Fruit fly (Drosophila melanogaster) whole organism, prepupa: ENCODE results near the gene tkv.

ENCODE experiments used
- Blimp-1 ChIP-seq: fragments of 200-800 bp; sonication (Bioruptor generic); optimal IDR thresholded peaks from 3 replicates; lab custom pipeline; 2017; ENCODE audit warnings: missing biosample characterization, missing genetic modification characterization, mild to moderate bottlenecking, moderate library complexity, missing genetic modification reagents
- CG10631 ChIP-seq: fragments of 200-800 bp; sonication (Bioruptor generic); optimal IDR thresholded peaks from 2 replicates; lab custom pipeline; 2016; ENCODE audit warnings: missing biosample characterization, missing genetic modification characterization
- CG10669 ChIP-seq: fragments of 200-800 bp; sonication (Bioruptor generic); optimal IDR thresholded peaks from 3 replicates; lab custom pipeline; 2018; ENCODE audit warnings: missing biosample characterization, mild to moderate bottlenecking, missing genetic modification characterization, moderate library complexity
- CG11762 ChIP-seq: fragments of 200-800 bp; sonication (Bioruptor generic); optimal IDR thresholded peaks from 3 replicates; lab custom pipeline; 2016; ENCODE audit warnings: missing biosample characterization, missing genetic modification characterization; ENCODE audit not compliant: insufficient read depth
- CG11902 ChIP-seq: fragments of 200-800 bp; sonication (Bioruptor generic); optimal IDR thresholded peaks from 3 replicates; lab custom pipeline; 2016; ENCODE audit warnings: missing biosample characterization, missing genetic modification characterization
- CG15336 ChIP-seq: fragments of 200-800 bp; sonication (Bioruptor generic); IDR thresholded peaks from 2 replicates; pipeline ENCODE4 v1.3.6; 2022; ENCODE audit warnings: missing biosample characterization, missing genetic modification characterization
- CG16779 ChIP-seq: fragments of 200-800 bp; sonication (Bioruptor generic); optimal IDR thresholded peaks from 3 replicates; lab custom pipeline; 2017; ENCODE audit warnings: missing biosample characterization, mild to moderate bottlenecking, missing genetic modification characterization
- CG3032 ChIP-seq: fragments of 200-800 bp; optimal IDR thresholded peaks from 2 replicates; lab custom pipeline; 2019; ENCODE audit warnings: missing biosample characterization, mild to moderate bottlenecking, missing genetic modification characterization, moderate library complexity
- CG34406 ChIP-seq: fragments of 200-800 bp; sonication (Bioruptor generic); optimal IDR thresholded peaks from 3 replicates; lab custom pipeline; 2016; ENCODE audit warnings: missing biosample characterization, missing genetic modification characterization
- CG6276 ChIP-seq: fragments of 200-800 bp; sonication (Bioruptor generic); optimal IDR thresholded peaks from 2 replicates; lab custom pipeline; 2017; ENCODE audit warnings: missing biosample characterization, mild to moderate bottlenecking, missing genetic modification characterization
- CG7368 ChIP-seq: fragments of 200-800 bp; sonication (Bioruptor generic); optimal IDR thresholded peaks from 3 replicates; lab custom pipeline; 2016; ENCODE audit warnings: missing biosample characterization, missing genetic modification characterization
- CG9139 ChIP-seq: fragments of 200-800 bp; sonication (Bioruptor generic); optimal IDR thresholded peaks from 3 replicates; lab custom pipeline; 2017; ENCODE audit warnings: missing biosample characterization, mild to moderate bottlenecking, missing genetic modification characterization
- Eip75B ChIP-seq: fragments of 200-800 bp; sonication (Bioruptor generic); optimal IDR thresholded peaks from 3 replicates; lab custom pipeline; 2016; ENCODE audit warnings: missing biosample characterization, missing genetic modification characterization
- Eip78C ChIP-seq: fragments of 200-800 bp; sonication (Bioruptor generic); peaks from one replicate; lab custom pipeline; 2016; ENCODE audit warnings: missing biosample characterization, missing genetic modification characterization
- Ets21C ChIP-seq: fragments of 200-800 bp; sonication (Bioruptor generic); optimal IDR thresholded peaks from 3 replicates; lab custom pipeline; 2016; ENCODE audit warnings: missing biosample characterization, missing genetic modification characterization
- Ets96B ChIP-seq: fragments of 200-800 bp; optimal IDR thresholded peaks from 2 replicates; lab custom pipeline; 2019; ENCODE audit warnings: missing biosample characterization, mild to moderate bottlenecking, missing genetic modification characterization, moderate library complexity
- Gug ChIP-seq: fragments of 200-800 bp; sonication (Bioruptor generic); IDR thresholded peaks from 2 replicates; pipeline ENCODE4 v1.3.6; 2022; ENCODE audit warnings: missing biosample characterization, missing genetic modification characterization
- Hr4 ChIP-seq: fragments of 200-800 bp; sonication (Bioruptor generic); optimal IDR thresholded peaks from 3 replicates; lab custom pipeline; 2016; ENCODE audit warnings: missing biosample characterization, missing genetic modification characterization
- Met ChIP-seq: fragments of 200-800 bp; sonication (Bioruptor generic); optimal IDR thresholded peaks from 3 replicates; lab custom pipeline; 2016; ENCODE audit warnings: missing biosample characterization, missing genetic modification characterization
- OdsH ChIP-seq: fragments of 200-800 bp; sonication (Bioruptor generic); optimal IDR thresholded peaks from 3 replicates; lab custom pipeline; 2016; ENCODE audit warnings: missing biosample characterization, missing genetic modification characterization
- Sox14 ChIP-seq: fragments of 200-800 bp; sonication (Bioruptor generic); optimal IDR thresholded peaks from 3 replicates; lab custom pipeline; 2016; ENCODE audit warnings: missing biosample characterization, missing genetic modification characterization
- Sox15 ChIP-seq: fragments of 200-800 bp; sonication (Bioruptor generic); optimal IDR thresholded peaks from 3 replicates; lab custom pipeline; 2016; ENCODE audit warnings: missing biosample characterization, missing genetic modification characterization
- cyc ChIP-seq: fragments of 200-800 bp; sonication (Bioruptor generic); optimal IDR thresholded peaks from 3 replicates; lab custom pipeline; 2016; ENCODE audit warnings: missing biosample characterization, missing genetic modification characterization
- dac ChIP-seq: fragments of 200-800 bp; sonication (Bioruptor generic); optimal IDR thresholded peaks from 2 replicates; lab custom pipeline; 2017; ENCODE audit warnings: missing biosample characterization, mild to moderate bottlenecking, missing genetic modification characterization
- dsx ChIP-seq: fragments of 200-800 bp; optimal IDR thresholded peaks from 3 replicates; lab custom pipeline; 2019; ENCODE audit warnings: missing biosample characterization, mild to moderate bottlenecking, missing genetic modification characterization, moderate library complexity; ENCODE audit not compliant: poor library complexity, severe bottlenecking
- eg ChIP-seq: fragments of 200-800 bp; sonication (Bioruptor generic); IDR thresholded peaks from 3 replicates; pipeline ENCODE4 v1.3.6; 2022; ENCODE audit warnings: missing biosample characterization, missing genetic modification characterization
- esn ChIP-seq: fragments of 200-800 bp; sonication (Bioruptor generic); optimal IDR thresholded peaks from 2 replicates; lab custom pipeline; 2016; ENCODE audit warnings: missing biosample characterization, mild to moderate bottlenecking, missing genetic modification characterization, moderate library complexity
- fd85E ChIP-seq: fragments of 200-800 bp; sonication (Bioruptor generic); optimal IDR thresholded peaks from 3 replicates; lab custom pipeline; 2016; ENCODE audit warnings: missing biosample characterization, missing genetic modification characterization
- net ChIP-seq: fragments of 200-800 bp; sonication (Bioruptor generic); optimal IDR thresholded peaks from 3 replicates; lab custom pipeline; 2016; ENCODE audit warnings: missing biosample characterization, missing genetic modification characterization
- salr ChIP-seq, 2 experiments: fragments of 200-800 bp; sonication (Bioruptor generic); optimal IDR thresholded peaks; 3 replicates each; lab custom pipeline; 2016 to 2018; ENCODE audit warnings: missing biosample characterization in 2 of 2, missing genetic modification characterization in 2 of 2, mild to moderate bottlenecking in 1 of 2
- spab ChIP-seq: fragments of 200-800 bp; sonication (Bioruptor generic); optimal IDR thresholded peaks from 2 replicates; lab custom pipeline; 2017; ENCODE audit warnings: missing biosample characterization, mild to moderate bottlenecking, missing genetic modification characterization, missing genetic modification reagents
- ss ChIP-seq, 2 experiments: fragments of 200-800 bp; sonication (Bioruptor generic); optimal IDR thresholded peaks; 2 replicates in 1 of 2; 3 replicates in 1 of 2; lab custom pipeline; 2017 to 2018; ENCODE audit warnings: mild to moderate bottlenecking in 2 of 2, missing biosample characterization in 2 of 2, missing genetic modification characterization in 2 of 2, moderate library complexity in 1 of 2
- svp ChIP-seq: fragments of 200-800 bp; sonication (Bioruptor generic); peaks from one replicate; lab custom pipeline; 2016; ENCODE audit warnings: missing biosample characterization, missing genetic modification characterization
- topi ChIP-seq: fragments of 200-800 bp; sonication (Bioruptor generic); optimal IDR thresholded peaks from 3 replicates; lab custom pipeline; 2016; ENCODE audit warnings: missing biosample characterization, missing genetic modification characterization
- vri ChIP-seq: fragments of 200-800 bp; sonication (Bioruptor generic); optimal IDR thresholded peaks from 3 replicates; lab custom pipeline; 2016; ENCODE audit warnings: missing biosample characterization, mild to moderate bottlenecking, missing genetic modification characterization

tkv gene

DNA sequence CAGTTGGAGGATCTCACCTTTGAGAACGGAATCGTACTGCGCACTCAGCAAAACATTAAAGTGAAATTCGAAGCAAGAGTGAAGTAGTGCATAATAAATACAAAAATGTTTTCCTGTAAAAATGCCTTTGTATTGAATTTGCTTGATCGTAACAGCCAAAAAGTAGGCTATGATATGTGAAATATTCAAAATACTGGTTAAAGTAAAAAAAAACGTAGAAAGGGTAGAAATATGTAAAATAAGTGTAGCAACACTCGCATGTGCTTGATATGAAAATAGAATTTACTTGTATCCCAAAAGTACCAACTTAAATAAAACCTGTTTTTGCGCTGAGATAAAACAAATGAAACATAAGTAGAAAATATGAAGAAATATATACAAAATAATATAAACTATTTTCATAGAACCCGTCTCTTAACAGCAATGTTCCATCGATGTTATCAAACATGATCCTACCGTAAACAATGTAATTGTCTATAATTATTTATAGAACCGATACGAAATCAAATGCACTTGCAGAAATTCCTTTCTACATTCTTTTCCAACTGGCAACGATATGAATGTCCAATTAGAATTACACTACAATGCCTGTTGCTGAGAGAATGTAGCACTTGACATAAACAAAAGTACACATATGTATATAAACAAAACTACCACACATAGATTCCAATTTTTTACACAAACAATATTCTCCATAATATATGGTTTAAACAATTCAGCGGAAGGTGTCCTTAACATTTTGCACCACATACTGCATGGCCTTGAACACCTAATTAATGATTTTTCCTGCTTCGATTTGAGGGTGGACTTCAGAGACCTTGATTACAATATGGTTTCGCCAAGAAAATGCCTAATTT, 741 bp downstream of the tkv start:
- TF ChIP-seq Sox14 = peak; percentile 19
- TF ChIP-seq CG16779 (tag; lab: Kevin White, UChicago) = no peak
- peak; percentile 18; the same call in 1 of the 2 replicates for TF ChIP-seq CG15336 (GFP tag; lab: Robert Waterston, UW)
- TF ChIP-seq OdsH (GFP tag; lab: Kevin White, UChicago) = no peak
- TF ChIP-seq dsx (GFP tag; lab: Kevin White, UChicago) = peak; percentile 77
- TF ChIP-seq topi (GFP tag; lab: Kevin White, UChicago) = peak; percentile 4
- peak; percentile 10 for TF ChIP-seq esn (GFP tag; lab: Kevin White, UChicago)
- peak; percentile 9 for TF ChIP-seq Ets96B (tag; lab: Kevin White, UChicago)
- TF ChIP-seq Hr4 (GFP tag; lab: Kevin White, UChicago) = peak; percentile 29
- TF ChIP-seq Eip78C = peak; percentile 68
- TF ChIP-seq Met (GFP tag; lab: Kevin White, UChicago) = peak; percentile 6
- no peak for TF ChIP-seq salr (GFP tag; optimal IDR thresholded peaks at IDR 0.05; lab: Kevin White, UChicago)

DNA sequence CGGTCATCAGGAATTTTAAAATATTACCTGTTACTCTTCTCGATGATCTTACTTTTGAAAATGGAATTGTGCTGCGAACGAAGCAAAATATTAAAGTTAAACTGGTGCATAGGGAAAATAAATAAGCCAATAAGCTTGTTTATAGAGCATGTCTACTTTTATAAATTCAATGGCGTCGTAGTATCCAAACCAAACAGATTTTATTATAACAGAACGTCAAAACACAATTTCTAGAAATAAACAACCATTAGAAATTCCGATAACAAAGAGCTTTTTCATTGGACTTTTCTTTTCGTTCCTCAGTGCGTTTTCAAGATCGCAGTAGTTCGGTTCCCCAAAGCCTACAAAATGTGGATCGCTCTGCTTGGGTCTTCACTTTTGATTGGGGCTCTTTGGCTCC, 3.0 kb downstream of the tkv start, which contains the start of gene Cyp4ac3:
Gene Cyp4ac3 (plus strand): TSS at position 301 of the 400 bp plus-strand sequence.
- TF ChIP-seq CG16779 (tag; lab: Kevin White, UChicago) = no peak
- TF ChIP-seq Blimp-1 (GFP tag; lab: Kevin White, UChicago) = no peak
- no peak for TF ChIP-seq net
- TF ChIP-seq Gug (GFP tag; lab: Robert Waterston, UW) = no peak
- no peak for TF ChIP-seq CG11902 (GFP tag; lab: Kevin White, UChicago)
- TF ChIP-seq dac (GFP tag; lab: Kevin White, UChicago) = no peak
- TF ChIP-seq spab (GFP tag; lab: Kevin White, UChicago) = no peak

DNA sequence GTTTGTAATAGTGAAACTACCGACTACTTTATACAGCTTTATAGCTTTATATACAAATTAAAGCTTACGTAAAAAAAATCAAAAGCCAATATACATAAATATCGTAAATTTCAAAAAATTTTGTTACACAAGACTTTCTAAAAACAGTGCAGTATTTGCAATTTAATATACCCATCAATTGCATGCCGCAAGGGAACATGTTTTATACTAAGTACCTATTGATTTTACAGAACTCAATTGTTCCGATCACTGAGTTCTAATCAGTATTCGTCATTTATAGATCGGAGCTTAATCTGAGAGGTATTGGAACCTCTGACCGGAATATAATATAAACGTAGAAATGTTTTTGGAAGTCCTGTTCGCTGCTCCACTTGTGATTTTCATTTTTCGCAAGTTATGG, 5.1 kb downstream of the tkv start, which contains the start of gene Cyp4ac2:
Gene Cyp4ac2 (plus strand): TSS at position 301 of the 400 bp plus-strand sequence.
- TF ChIP-seq ss (GFP tag; optimal IDR thresholded peaks at IDR 0.05; lab: Kevin White, UChicago) (no peak), CG34406 (GFP tag; lab: Kevin White, UChicago) (no peak), CG10631 (GFP tag; lab: Kevin White, UChicago) (no peak), CG3032 (tag; lab: Kevin White, UChicago) (no peak), Gug (GFP tag; lab: Robert Waterston, UW) (no peak)

DNA sequence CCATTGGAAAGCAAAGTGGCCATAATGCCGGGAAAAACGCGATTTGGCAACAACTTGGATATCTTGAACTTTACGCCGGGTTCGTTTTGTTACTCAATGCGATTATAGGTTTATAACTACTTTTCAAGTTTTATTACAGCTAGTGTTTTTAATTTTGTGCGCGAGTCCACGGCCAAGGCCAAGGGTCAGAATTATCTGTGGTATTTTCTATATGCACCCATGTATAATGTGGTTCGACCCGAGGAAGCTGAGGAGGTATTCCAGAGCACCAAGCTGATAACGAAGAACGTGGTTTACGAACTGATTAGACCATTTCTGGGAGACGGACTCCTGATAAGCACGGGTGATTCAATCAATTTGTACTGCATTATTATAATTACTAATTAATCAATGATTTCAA, 7.0 kb downstream of the tkv start:
- TF ChIP-seq svp (GFP tag; lab: Kevin White, UChicago) = peak; percentile 95
- no peak for TF ChIP-seq net
- TF ChIP-seq CG3032 (tag; lab: Kevin White, UChicago) = no peak

DNA sequence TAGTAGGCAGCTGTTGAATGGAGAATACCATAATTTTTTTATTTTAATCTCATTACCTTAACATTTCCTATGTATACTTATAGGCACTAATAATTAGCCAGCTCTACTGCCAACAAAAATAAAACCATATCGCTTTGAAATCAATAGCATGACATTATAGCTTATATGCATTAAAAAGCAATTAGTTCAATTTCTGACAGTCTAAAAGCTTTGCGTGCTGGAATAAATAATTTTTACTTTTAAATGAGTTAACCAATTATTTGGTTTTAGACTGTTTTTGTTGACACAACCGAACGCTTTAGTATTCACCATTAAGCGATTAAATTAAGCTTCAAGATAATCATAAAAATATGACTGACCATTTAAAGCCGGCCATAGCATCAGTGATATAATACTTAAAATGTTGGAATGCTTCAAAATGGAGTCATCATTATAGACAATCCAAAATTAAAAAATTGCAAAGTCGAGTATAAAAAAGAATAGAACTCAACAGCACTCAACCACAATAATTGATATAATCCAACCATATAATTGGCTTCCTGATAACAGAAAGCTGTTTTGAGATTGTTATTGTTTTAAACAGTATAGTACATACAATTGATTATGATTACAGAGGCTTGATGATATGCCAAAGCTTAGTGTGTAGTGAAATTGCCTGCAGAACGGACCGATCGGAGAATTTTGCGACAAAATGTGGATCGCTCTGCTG, 7.7 kb downstream of the tkv start, which contains the start of gene Cyp4ac1:
Gene Cyp4ac1 (plus strand): TSS at position 659 of the 709 bp plus-strand sequence.
- no peak for TF ChIP-seq Ets21C (GFP tag; lab: Kevin White, UChicago)
- TF ChIP-seq dac (GFP tag; lab: Kevin White, UChicago) = no peak
- peak; percentile 65 for TF ChIP-seq vri (GFP tag; lab: Kevin White, UChicago)

DNA sequence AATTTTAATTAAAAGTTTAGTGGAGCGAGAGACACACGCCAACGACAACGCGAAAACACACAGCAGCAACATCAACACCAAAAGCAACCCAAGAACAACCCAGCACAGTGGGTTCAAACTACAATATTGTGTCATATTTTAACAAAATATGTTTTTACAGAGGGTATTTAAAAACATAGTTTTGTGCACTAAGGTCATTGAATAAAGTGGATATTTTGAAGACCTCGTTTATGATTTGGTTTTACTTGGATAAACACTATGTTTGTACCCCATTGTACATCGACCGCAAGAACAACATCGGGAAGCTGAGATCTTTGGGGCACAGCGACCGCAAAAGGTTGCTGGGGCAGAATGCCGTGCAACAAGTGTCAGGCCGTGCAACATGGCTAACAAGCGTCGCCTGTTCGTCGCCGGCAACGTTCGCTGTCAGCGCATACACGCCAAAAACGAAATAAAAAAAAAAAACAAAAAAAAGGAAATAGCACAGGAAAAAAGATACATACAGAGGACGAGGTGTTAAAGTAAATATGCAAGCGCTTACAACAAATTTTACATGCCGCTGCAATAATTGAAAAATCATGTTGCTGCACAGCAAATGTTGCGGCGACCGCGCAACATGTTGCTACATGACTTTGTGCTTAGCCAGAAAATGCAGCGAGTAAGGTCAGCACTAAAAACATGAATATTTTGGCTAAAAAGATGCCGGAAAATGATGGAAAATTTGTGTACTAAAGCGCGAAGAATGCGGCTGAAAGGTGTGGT, 9.8 kb downstream of the tkv start:
- TF ChIP-seq CG7368 (GFP tag; lab: Kevin White, UChicago) (peak; percentile 72), Sox15 (GFP tag; lab: Kevin White, UChicago) (peak; percentile 53), svp (GFP tag; lab: Kevin White, UChicago) (peak; percentile 95), fd85E (no peak), CG11762 (GFP tag; lab: Kevin White, UChicago) (peak; percentile 84), Blimp-1 (GFP tag; lab: Kevin White, UChicago) (peak; percentile 67), Eip78C (peak; percentile 97), CG11902 (GFP tag; lab: Kevin White, UChicago) (peak; percentile 53), vri (GFP tag; lab: Kevin White, UChicago) (peak; percentile 99), CG10669 (peak; percentile 84), Eip75B (GFP tag; lab: Kevin White, UChicago) (peak; percentile 92), topi (GFP tag; lab: Kevin White, UChicago) (peak; percentile 93), CG6276 (GFP tag; lab: Kevin White, UChicago) (peak; percentile 75), CG9139 (GFP tag; lab: Kevin White, UChicago) (peak; percentile 86), eg (peak; percentile 74), CG10631 (GFP tag; lab: Kevin White, UChicago) (peak; percentile 78), cyc (GFP tag; lab: Kevin White, UChicago) (peak; percentile 89)
